Fruit fly (Drosophila melanogaster): ENCODE results near the gene CG6040.

DNA sequence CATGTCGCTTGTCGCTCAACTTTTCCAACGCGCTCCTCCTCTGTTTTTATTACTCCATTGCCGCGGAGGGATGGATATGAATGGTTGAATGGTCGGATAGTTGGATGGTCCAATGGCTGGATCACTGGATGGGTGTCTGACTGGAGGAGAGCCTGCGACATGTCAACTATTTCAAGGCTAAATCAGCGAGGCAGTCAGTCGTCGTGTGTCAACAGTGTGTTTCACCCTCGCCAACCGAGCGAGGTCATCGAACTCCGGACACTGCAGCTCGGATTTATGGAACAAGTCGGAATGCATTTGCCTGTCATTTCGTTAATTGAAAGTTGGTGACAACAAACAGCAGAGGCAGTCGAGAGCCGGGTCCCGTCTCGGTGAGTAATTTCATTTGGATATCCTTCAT, 24.8 kb upstream of the CG6040 start:
- TF ChIP-seq psq (optimal IDR thresholded peaks at IDR 0.05) (no peak), EcR (GFP tag; optimal IDR thresholded peaks at IDR 0.05) (peak in 1 of 2 experiments; percentile 17), pan (optimal IDR thresholded peaks at IDR 0.05) (no peak)

Measured in whole organism.